Fruit fly (Drosophila melanogaster) S2 (cell line): ENCODE measurements around the gene Dpck.
A peak's percentile ranks its signal among the peaks of the same experiment; 100 is the strongest.

ENCODE experiments used
- CG8478 ChIP-seq: fragments of >200 bp; optimal IDR thresholded peaks from 2 replicates; lab custom pipeline; 2018
- CTCF ChIP-seq, 2 experiments: fragments of >200 bp; optimal IDR thresholded peaks; 2 replicates each; lab custom pipeline; 2018

Dpck gene

dm6 chr3R:7112977-7113376 is 31.0 kb downstream of the Dpck start:
- no peak for TF ChIP-seq CTCF (optimal IDR thresholded peaks at IDR 0.05; lab: Kevin White, UChicago)
- no peak for TF ChIP-seq CG8478 (lab: Kevin White, UChicago)

dm6 chr3R:7116511-7116910 is 34.5 kb downstream of the Dpck start:
- TF ChIP-seq CTCF (optimal IDR thresholded peaks at IDR 0.05; lab: Kevin White, UChicago) (no peak), CG8478 (lab: Kevin White, UChicago) (no peak)

dm6 chr3R:7117590-7117989 is 35.6 kb downstream of the Dpck start, which contains the start of gene Mlp84B:
TSS of gene Mlp84B (minus strand) at chr3R:7117732.
- no peak for TF ChIP-seq CG8478 (lab: Kevin White, UChicago)
- TF ChIP-seq CTCF (optimal IDR thresholded peaks at IDR 0.05; lab: Kevin White, UChicago): no peak

- no peak for TF ChIP-seq CTCF (optimal IDR thresholded peaks at IDR 0.05; lab: Kevin White, UChicago)
- TF ChIP-seq CG8478 (lab: Kevin White, UChicago): no peak
Measured at dm6 chr3R:7122172-7123072, 40.4 kb downstream of the Dpck start.

- TF ChIP-seq CG8478 (lab: Kevin White, UChicago) (no peak), CTCF (optimal IDR thresholded peaks at IDR 0.05; lab: Kevin White, UChicago) (no peak)
Measured at dm6 chr3R:7123073-7123572, 41.1 kb downstream of the Dpck start.

- TF ChIP-seq CG8478 (lab: Kevin White, UChicago) (no peak), CTCF (optimal IDR thresholded peaks at IDR 0.05; lab: Kevin White, UChicago) (no peak)
Measured at dm6 chr3R:7123699-7124098, 41.7 kb downstream of the Dpck start.

- TF ChIP-seq CTCF (optimal IDR thresholded peaks at IDR 0.05; lab: Kevin White, UChicago): peak in 1 of 2 experiments; percentile 21
- TF ChIP-seq CG8478 (lab: Kevin White, UChicago): no peak
Measured at dm6 chr3R:7124109-7124639, 42.2 kb downstream of the Dpck start, which contains the start of the genes Alh and CG10098. TSS of gene Alh (minus strand) at chr3R:7124185. TSS of gene CG10098 (plus strand) at chr3R:7124548.

- TF ChIP-seq CG8478 (lab: Kevin White, UChicago) (no peak), CTCF (optimal IDR thresholded peaks at IDR 0.05; lab: Kevin White, UChicago) (no peak)
Measured at dm6 chr3R:7127966-7128365, 46.0 kb downstream of the Dpck start, which contains the start of gene CG10068. TSS of gene CG10068 (minus strand) at chr3R:7128027.

- TF ChIP-seq CTCF (optimal IDR thresholded peaks at IDR 0.05; lab: Kevin White, UChicago): no peak
- no peak for TF ChIP-seq CG8478 (lab: Kevin White, UChicago)
Measured at dm6 chr3R:7129280-7130069, 47.5 kb downstream of the Dpck start, which contains the start of gene CG31248. TSS of gene CG31248 (plus strand) at chr3R:7129320.

dm6 chr3R:7130827-7131226 is 48.8 kb downstream of the Dpck start:
- TF ChIP-seq CG8478 (lab: Kevin White, UChicago) (no peak), CTCF (optimal IDR thresholded peaks at IDR 0.05; lab: Kevin White, UChicago) (no peak)

- TF ChIP-seq CG8478 (lab: Kevin White, UChicago): no peak
Measured at dm6 chr3R:7131260-7131659, 49.3 kb downstream of the Dpck start, which contains the start of gene CG31493. TSS of gene CG31493 (plus strand) at chr3R:7131560.
